Worm (Caenorhabditis elegans): ENCODE results near the gene hat-1.

The hat-1 gene

DNA sequence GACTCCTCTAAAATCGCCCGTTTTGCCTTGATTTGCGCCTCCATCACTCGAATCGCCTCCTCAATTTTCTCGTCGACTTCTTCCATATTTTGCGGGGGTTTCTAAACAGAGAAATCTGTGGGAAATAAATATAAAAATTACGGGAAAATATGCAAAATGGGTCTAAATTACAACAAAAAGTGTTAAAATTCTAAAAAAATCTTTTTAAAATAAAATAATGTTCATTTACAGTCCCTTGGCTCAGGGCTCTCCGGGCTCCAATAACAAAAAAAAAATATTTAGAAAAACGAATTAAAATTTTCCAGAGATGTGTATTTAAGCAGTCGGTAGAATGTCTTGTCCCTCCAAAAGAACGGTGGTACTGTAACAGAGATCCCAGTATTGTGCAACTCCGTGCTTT is 16.9 kb upstream of the hat-1 start, which contains the start of gene M03C11.6:
Gene M03C11.6 (minus strand): TSS at position 101 of the 400 bp plus-strand sequence.
- no peak for TF ChIP-seq ceh-63 (GFP tag; optimal IDR thresholded peaks at IDR 0.05)

DNA sequence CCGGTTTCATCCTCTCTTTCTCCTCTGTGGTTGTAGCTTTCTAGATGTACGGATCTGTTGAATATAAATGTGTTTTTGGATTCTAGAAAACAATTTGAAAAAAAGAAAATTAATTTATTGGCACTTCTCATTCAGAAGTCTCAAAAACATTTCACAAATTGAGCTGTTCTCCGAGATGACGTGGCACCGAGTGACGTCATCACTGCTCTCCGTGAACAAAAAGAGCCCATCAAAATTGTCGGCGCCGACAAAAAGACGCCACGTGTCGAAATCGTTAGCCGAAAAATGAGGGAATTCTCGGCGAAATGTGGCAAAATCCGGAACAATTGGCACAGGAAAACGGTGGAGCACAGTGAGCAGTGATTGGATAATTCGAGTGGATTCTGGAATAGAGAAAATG is 14.6 kb upstream of the hat-1 start:
- TF ChIP-seq lin-15B (tag; optimal IDR thresholded peaks at IDR 0.05) (no peak), nhr-77 (tag; optimal IDR thresholded peaks at IDR 0.05) (no peak), hlh-4 (tag; optimal IDR thresholded peaks at IDR 0.05) (no peak), egl-27 (tag; optimal IDR thresholded peaks at IDR 0.05) (no peak), unc-86 (tag; optimal IDR thresholded peaks at IDR 0.05) (no peak), tlp-1 (tag; optimal IDR thresholded peaks at IDR 0.05) (no peak), fkh-8 (tag; optimal IDR thresholded peaks at IDR 0.05) (no peak)

- no peak for TF ChIP-seq ceh-63 (GFP tag; optimal IDR thresholded peaks at IDR 0.05)
- no peak for TF ChIP-seq alr-1 (tag; optimal IDR thresholded peaks at IDR 0.05; ENCODE audit: borderline replicate concordance)
- no peak for TF ChIP-seq nhr-12 (tag; optimal IDR thresholded peaks at IDR 0.05)
- peak; percentile 48 for TF ChIP-seq aly-2 (tag; optimal IDR thresholded peaks at IDR 0.05)
- no peak for TF ChIP-seq nhr-11 (tag; optimal IDR thresholded peaks at IDR 0.05)
- no peak for TF ChIP-seq ceh-90 (tag; optimal IDR thresholded peaks at IDR 0.05)
- TF ChIP-seq C34B4.2 (tag; optimal IDR thresholded peaks at IDR 0.05): no peak
- peak; percentile 11 to 49 for TF ChIP-seq lsy-2 (tag; optimal IDR thresholded peaks at IDR 0.05)
- no peak for TF ChIP-seq grh-1 (GFP tag; IDR thresholded peaks at IDR 0.05)
- TF ChIP-seq snu-23 (GFP tag; optimal IDR thresholded peaks at IDR 0.05): peak; percentile 41
- TF ChIP-seq tbx-2 (tag; optimal IDR thresholded peaks at IDR 0.05): peak; percentile 26
- TF ChIP-seq nhr-76 (tag; optimal IDR thresholded peaks at IDR 0.05): no peak
- no peak for TF ChIP-seq irx-1 (tag; optimal IDR thresholded peaks at IDR 0.05)
- TF ChIP-seq efl-1 (optimal IDR thresholded peaks at IDR 0.05): peak; percentile 31 to 43
- peak in 1 of 2 experiments; percentile 49 for TF ChIP-seq efl-1 (GFP tag; optimal IDR thresholded peaks at IDR 0.05 in 1 of 2)
- TF ChIP-seq lir-3 (tag; optimal IDR thresholded peaks at IDR 0.05; ENCODE audit: poor library complexity): no peak
- peak in 2 of 3 experiments; percentile 11 to 33 for TF ChIP-seq dpl-1 (GFP tag; optimal IDR thresholded peaks at IDR 0.05)
- TF ChIP-seq lin-14 (GFP tag; optimal IDR thresholded peaks at IDR 0.05): no peak
- TF ChIP-seq lin-35 (GFP tag; optimal IDR thresholded peaks at IDR 0.05): peak; percentile 44 to 60
- TF ChIP-seq lin-15B (tag; optimal IDR thresholded peaks at IDR 0.05): peak; percentile 56
- peak; percentile 30 for TF ChIP-seq C16A3.4 (tag; optimal IDR thresholded peaks at IDR 0.05)
- no peak for TF ChIP-seq egl-13 (tag; optimal IDR thresholded peaks at IDR 0.05)
- no peak for TF ChIP-seq rnt-1 (tag; optimal IDR thresholded peaks at IDR 0.05)
- TF ChIP-seq hlh-17 (GFP tag; optimal IDR thresholded peaks at IDR 0.05; ENCODE audit: borderline replicate concordance): no peak
- TF ChIP-seq pax-3 (tag; optimal IDR thresholded peaks at IDR 0.05): no peak
- TF ChIP-seq ztf-11 (tag; optimal IDR thresholded peaks at IDR 0.05): no peak
- no peak for TF ChIP-seq ets-5 (GFP tag; IDR thresholded peaks at IDR 0.05)
- no peak for TF ChIP-seq jun-1 (tag; optimal IDR thresholded peaks at IDR 0.05)
- peak; percentile 17 for TF ChIP-seq skn-1 (tag; optimal IDR thresholded peaks at IDR 0.05)
- TF ChIP-seq unc-62 (GFP tag; optimal IDR thresholded peaks at IDR 0.05): no peak
- TF ChIP-seq ceh-8 (GFP tag; optimal IDR thresholded peaks at IDR 0.05): no peak
- no peak for TF ChIP-seq elt-2 (tag; optimal IDR thresholded peaks at IDR 0.05)
- TF ChIP-seq fkh-8 (tag; optimal IDR thresholded peaks at IDR 0.05): no peak
- no peak for TF ChIP-seq nhr-77 (tag; optimal IDR thresholded peaks at IDR 0.05)
- peak; percentile 59 for TF ChIP-seq mep-1 (tag; optimal IDR thresholded peaks at IDR 0.05)
- no peak for TF ChIP-seq unc-130 (tag; optimal IDR thresholded peaks at IDR 0.05)
- no peak for TF ChIP-seq xbp-1 (tag; optimal IDR thresholded peaks at IDR 0.05)
- no peak for TF ChIP-seq mef-2 (tag; optimal IDR thresholded peaks at IDR 0.05)
- TF ChIP-seq aha-1 (tag; optimal IDR thresholded peaks at IDR 0.05): no peak
- TF ChIP-seq zag-1 (tag; optimal IDR thresholded peaks at IDR 0.05): no peak
- no peak for TF ChIP-seq lin-39 (tag; optimal IDR thresholded peaks at IDR 0.05)
- TF ChIP-seq mdl-1 (tag; optimal IDR thresholded peaks at IDR 0.05): peak in 1 of 2 experiments; percentile 34
- no peak for TF ChIP-seq fkh-4 (tag; optimal IDR thresholded peaks at IDR 0.05; ENCODE audit: borderline replicate concordance)
- TF ChIP-seq blmp-1 (tag; optimal IDR thresholded peaks at IDR 0.05): no peak
- TF ChIP-seq tlp-1 (tag; optimal IDR thresholded peaks at IDR 0.05): no peak
- TF ChIP-seq nhr-28 (tag; optimal IDR thresholded peaks at IDR 0.05): no peak
These were observed 8.8 kb upstream of the hat-1 start, which contains the start of gene ymel-1 for ce11 chrIII:10415822-10416221. Gene ymel-1 (plus strand): TSS chrIII:10416139.

Measured in whole organism, L1 larva.